Fruit fly (Drosophila melanogaster) whole organism, prepupa: ENCODE results near the gene Schip1.

Experiments used
- Blimp-1 ChIP-seq: fragments of 200-800 bp; sonication (Bioruptor generic); optimal IDR thresholded peaks from 3 replicates; lab custom pipeline; 2017; ENCODE audit warnings: missing biosample characterization, missing genetic modification characterization, mild to moderate bottlenecking, moderate library complexity, missing genetic modification reagents
- CG10631 ChIP-seq: fragments of 200-800 bp; sonication (Bioruptor generic); optimal IDR thresholded peaks from 2 replicates; lab custom pipeline; 2016; ENCODE audit warnings: missing biosample characterization, missing genetic modification characterization
- CG10669 ChIP-seq: fragments of 200-800 bp; sonication (Bioruptor generic); optimal IDR thresholded peaks from 3 replicates; lab custom pipeline; 2018; ENCODE audit warnings: missing biosample characterization, mild to moderate bottlenecking, missing genetic modification characterization, moderate library complexity
- CG11294 ChIP-seq: fragments of 200-800 bp; sonication (Bioruptor generic); IDR thresholded peaks from 2 replicates; pipeline ENCODE4 v1.3.6; 2022; ENCODE audit warnings: missing biosample characterization, missing genetic modification characterization
- CG11902 ChIP-seq: fragments of 200-800 bp; sonication (Bioruptor generic); optimal IDR thresholded peaks from 3 replicates; lab custom pipeline; 2016; ENCODE audit warnings: missing biosample characterization, missing genetic modification characterization
- CG15336 ChIP-seq: fragments of 200-800 bp; sonication (Bioruptor generic); IDR thresholded peaks from 2 replicates; pipeline ENCODE4 v1.3.6; 2022; ENCODE audit warnings: missing biosample characterization, missing genetic modification characterization
- CG1621 ChIP-seq: fragments of 200-800 bp; sonication (Bioruptor generic); optimal IDR thresholded peaks from 3 replicates; lab custom pipeline; 2018; ENCODE audit warnings: missing biosample characterization, mild to moderate bottlenecking, missing genetic modification characterization
- CG3032 ChIP-seq: fragments of 200-800 bp; optimal IDR thresholded peaks from 2 replicates; lab custom pipeline; 2019; ENCODE audit warnings: missing biosample characterization, mild to moderate bottlenecking, missing genetic modification characterization, moderate library complexity
- CG31627 ChIP-seq: fragments of 200-800 bp; sonication (Bioruptor generic); optimal IDR thresholded peaks from 3 replicates; lab custom pipeline; 2016; ENCODE audit warnings: missing biosample characterization, missing genetic modification characterization
- CG34406 ChIP-seq: fragments of 200-800 bp; sonication (Bioruptor generic); optimal IDR thresholded peaks from 3 replicates; lab custom pipeline; 2016; ENCODE audit warnings: missing biosample characterization, missing genetic modification characterization
- CG3919 ChIP-seq: fragments of 200-800 bp; sonication (Bioruptor generic); optimal IDR thresholded peaks from 3 replicates; lab custom pipeline; 2016; ENCODE audit warnings: missing biosample characterization, missing genetic modification characterization
- CG4318 ChIP-seq: fragments of 200-800 bp; sonication (Bioruptor generic); optimal IDR thresholded peaks from 3 replicates; lab custom pipeline; 2017; ENCODE audit warnings: missing biosample characterization, mild to moderate bottlenecking, missing genetic modification characterization
- CG6808 ChIP-seq: fragments of 200-800 bp; sonication (Bioruptor generic); optimal IDR thresholded peaks from 3 replicates; lab custom pipeline; 2017; ENCODE audit warnings: missing biosample characterization, missing genetic modification characterization, mild to moderate bottlenecking, moderate library complexity, missing genetic modification reagents
- CG8632 ChIP-seq: fragments of 200-800 bp; sonication (Bioruptor generic); optimal IDR thresholded peaks from 3 replicates; lab custom pipeline; 2016; ENCODE audit warnings: missing biosample characterization, missing genetic modification characterization
- Eip75B ChIP-seq: fragments of 200-800 bp; sonication (Bioruptor generic); optimal IDR thresholded peaks from 3 replicates; lab custom pipeline; 2016; ENCODE audit warnings: missing biosample characterization, missing genetic modification characterization
- Eip78C ChIP-seq: fragments of 200-800 bp; sonication (Bioruptor generic); peaks from one replicate; lab custom pipeline; 2016; ENCODE audit warnings: missing biosample characterization, missing genetic modification characterization
- Eip93F ChIP-seq: fragments of 200-800 bp; sonication (Bioruptor generic); optimal IDR thresholded peaks from 2 replicates; lab custom pipeline; 2016; ENCODE audit warnings: missing biosample characterization, mild to moderate bottlenecking, missing genetic modification characterization
- Ets96B ChIP-seq: fragments of 200-800 bp; optimal IDR thresholded peaks from 2 replicates; lab custom pipeline; 2019; ENCODE audit warnings: missing biosample characterization, mild to moderate bottlenecking, missing genetic modification characterization, moderate library complexity
- Gug ChIP-seq: fragments of 200-800 bp; sonication (Bioruptor generic); IDR thresholded peaks from 2 replicates; pipeline ENCODE4 v1.3.6; 2022; ENCODE audit warnings: missing biosample characterization, missing genetic modification characterization
- Hr39 ChIP-seq: fragments of 200-800 bp; sonication (Bioruptor generic); optimal IDR thresholded peaks from 2 replicates; lab custom pipeline; 2016; ENCODE audit warnings: missing biosample characterization, missing genetic modification characterization
- Lpt ChIP-seq: fragments of 200-800 bp; sonication (Bioruptor generic); optimal IDR thresholded peaks from 3 replicates; lab custom pipeline; 2016; ENCODE audit warnings: missing biosample characterization, missing genetic modification characterization
- Met ChIP-seq: fragments of 200-800 bp; sonication (Bioruptor generic); optimal IDR thresholded peaks from 3 replicates; lab custom pipeline; 2016; ENCODE audit warnings: missing biosample characterization, missing genetic modification characterization
- OdsH ChIP-seq: fragments of 200-800 bp; sonication (Bioruptor generic); optimal IDR thresholded peaks from 3 replicates; lab custom pipeline; 2016; ENCODE audit warnings: missing biosample characterization, missing genetic modification characterization
- Sox102F ChIP-seq: fragments of 200-800 bp; sonication (Bioruptor generic); optimal IDR thresholded peaks from 2 replicates; lab custom pipeline; 2016; ENCODE audit warnings: missing biosample characterization, mild to moderate bottlenecking, missing genetic modification characterization
- Sox14 ChIP-seq: fragments of 200-800 bp; sonication (Bioruptor generic); optimal IDR thresholded peaks from 3 replicates; lab custom pipeline; 2016; ENCODE audit warnings: missing biosample characterization, missing genetic modification characterization
- Sox15 ChIP-seq: fragments of 200-800 bp; sonication (Bioruptor generic); optimal IDR thresholded peaks from 3 replicates; lab custom pipeline; 2016; ENCODE audit warnings: missing biosample characterization, missing genetic modification characterization
- acj6 ChIP-seq: fragments of 200-800 bp; sonication (Bioruptor generic); optimal IDR thresholded peaks from 3 replicates; lab custom pipeline; 2016; ENCODE audit warnings: missing biosample characterization, missing genetic modification characterization
- cyc ChIP-seq: fragments of 200-800 bp; sonication (Bioruptor generic); optimal IDR thresholded peaks from 3 replicates; lab custom pipeline; 2016; ENCODE audit warnings: missing biosample characterization, missing genetic modification characterization
- dac ChIP-seq: fragments of 200-800 bp; sonication (Bioruptor generic); optimal IDR thresholded peaks from 2 replicates; lab custom pipeline; 2017; ENCODE audit warnings: missing biosample characterization, mild to moderate bottlenecking, missing genetic modification characterization
- dsx ChIP-seq: fragments of 200-800 bp; optimal IDR thresholded peaks from 3 replicates; lab custom pipeline; 2019; ENCODE audit warnings: missing biosample characterization, mild to moderate bottlenecking, missing genetic modification characterization, moderate library complexity; ENCODE audit not compliant: poor library complexity, severe bottlenecking
- eg ChIP-seq: fragments of 200-800 bp; sonication (Bioruptor generic); IDR thresholded peaks from 3 replicates; pipeline ENCODE4 v1.3.6; 2022; ENCODE audit warnings: missing biosample characterization, missing genetic modification characterization
- esn ChIP-seq: fragments of 200-800 bp; sonication (Bioruptor generic); optimal IDR thresholded peaks from 2 replicates; lab custom pipeline; 2016; ENCODE audit warnings: missing biosample characterization, mild to moderate bottlenecking, missing genetic modification characterization, moderate library complexity
- fd85E ChIP-seq: fragments of 200-800 bp; sonication (Bioruptor generic); optimal IDR thresholded peaks from 3 replicates; lab custom pipeline; 2016; ENCODE audit warnings: missing biosample characterization, missing genetic modification characterization
- lz ChIP-seq: fragments of 200-800 bp; sonication (Bioruptor generic); optimal IDR thresholded peaks from 3 replicates; lab custom pipeline; 2016; ENCODE audit warnings: missing biosample characterization, missing genetic modification characterization
- salr ChIP-seq, 2 experiments: fragments of 200-800 bp; sonication (Bioruptor generic); optimal IDR thresholded peaks; 3 replicates each; lab custom pipeline; 2016 to 2018; ENCODE audit warnings: missing biosample characterization in 2 of 2, missing genetic modification characterization in 2 of 2, mild to moderate bottlenecking in 1 of 2
- ss ChIP-seq, 2 experiments: fragments of 200-800 bp; sonication (Bioruptor generic); optimal IDR thresholded peaks; 2 replicates in 1 of 2; 3 replicates in 1 of 2; lab custom pipeline; 2017 to 2018; ENCODE audit warnings: mild to moderate bottlenecking in 2 of 2, missing biosample characterization in 2 of 2, missing genetic modification characterization in 2 of 2, moderate library complexity in 1 of 2
- topi ChIP-seq: fragments of 200-800 bp; sonication (Bioruptor generic); optimal IDR thresholded peaks from 3 replicates; lab custom pipeline; 2016; ENCODE audit warnings: missing biosample characterization, missing genetic modification characterization

The Schip1 gene

DNA sequence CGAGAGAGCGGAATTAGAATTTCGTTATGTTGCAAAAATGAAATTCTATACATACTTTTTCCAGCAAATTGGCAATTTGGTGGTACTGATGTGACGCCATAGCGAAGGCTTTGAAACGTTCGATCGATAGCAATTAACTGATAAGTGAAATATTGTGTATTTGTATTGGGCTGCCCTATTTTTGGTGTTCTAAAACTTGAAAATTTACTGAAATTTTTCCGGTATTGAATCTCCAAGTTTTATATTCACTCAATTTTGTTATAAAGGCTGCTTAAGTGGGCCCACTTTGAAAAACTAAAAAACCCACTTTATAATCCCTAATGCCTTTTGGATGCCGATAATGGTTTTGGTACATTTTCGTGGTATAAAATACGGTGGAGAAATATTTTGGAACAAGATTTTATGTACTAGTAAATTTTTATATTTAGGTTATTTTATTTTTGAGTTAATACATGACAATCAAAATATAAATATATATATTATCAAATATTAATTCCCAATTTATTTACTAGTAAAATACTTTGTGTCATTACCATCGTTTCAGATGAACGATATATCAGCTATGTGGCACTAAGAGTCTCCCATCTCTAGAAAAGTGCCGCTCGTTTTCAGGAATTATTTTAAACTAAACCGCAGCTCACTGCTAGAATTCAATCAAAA, 31.6 kb upstream of the Schip1 start, which contains the start of the genes Cand1 and pim:
Cand1 (minus strand) TSS at position 300 of the 660 bp plus-strand sequence.
pim (plus strand) TSS at position 582 of the 660 bp plus-strand sequence.
- TF ChIP-seq CG3032 (peak; percentile 16), eg (GFP tag; lab: Robert Waterston, UW) (no peak)

DNA sequence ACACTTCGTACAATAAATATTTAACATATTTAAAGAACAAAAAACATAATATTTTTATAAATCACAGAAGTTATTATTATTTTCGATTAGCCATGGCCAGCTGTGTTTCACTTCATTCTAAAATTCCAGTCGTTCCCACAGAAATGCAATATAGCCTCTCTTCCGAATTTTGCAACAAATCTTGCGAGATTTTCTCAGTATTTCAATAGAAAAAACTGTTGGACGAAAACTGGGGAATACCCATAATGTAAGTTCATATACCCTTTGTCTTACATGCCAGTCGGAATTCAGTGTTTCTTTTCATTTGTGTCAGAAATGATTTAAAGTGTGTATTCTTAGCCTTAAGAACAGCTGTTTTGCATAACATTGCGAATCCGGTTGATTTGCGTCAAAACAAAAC, 25.6 kb upstream of the Schip1 start, which contains the start of the genes CtsL4 and ClpP:
CtsL4 (minus strand) TSS at position 90 of the 400 bp plus-strand sequence.
ClpP (plus strand) TSS at position 288 of the 400 bp plus-strand sequence.
- no peak for TF ChIP-seq CG6808 (GFP tag; lab: Kevin White, UChicago)
- TF ChIP-seq Sox102F (GFP tag; lab: Kevin White, UChicago), result no peak
- no peak for TF ChIP-seq Gug
- peak; percentile 88 for TF ChIP-seq Sox14 (GFP tag; lab: Kevin White, UChicago)
- TF ChIP-seq CG34406 (GFP tag; lab: Kevin White, UChicago), result peak; percentile 40
- TF ChIP-seq Lpt (GFP tag; lab: Kevin White, UChicago), result no peak
- no peak for TF ChIP-seq Hr39 (GFP tag; lab: Kevin White, UChicago)
- TF ChIP-seq CG15336 (GFP tag; lab: Robert Waterston, UW), result no peak
- peak; percentile 32 for TF ChIP-seq Ets96B
- peak; percentile 59 for TF ChIP-seq OdsH
- no peak for TF ChIP-seq fd85E (GFP tag; lab: Kevin White, UChicago)
- TF ChIP-seq CG8632 (GFP tag; lab: Kevin White, UChicago), result peak; percentile 37
- TF ChIP-seq Sox15 (GFP tag; lab: Kevin White, UChicago), result no peak
- peak; percentile 50 for TF ChIP-seq CG31627
- peak; percentile 45 for TF ChIP-seq lz (GFP tag; lab: Kevin White, UChicago)
- TF ChIP-seq Met, result no peak
- TF ChIP-seq CG10669 (GFP tag; lab: Kevin White, UChicago), result no peak
- TF ChIP-seq CG11294 (GFP tag; lab: Robert Waterston, UW), result no peak
- TF ChIP-seq CG1621 (tag; lab: Kevin White, UChicago), result peak; percentile 61
- TF ChIP-seq cyc (GFP tag; lab: Kevin White, UChicago), result peak; percentile 29
- peak; percentile 45 for TF ChIP-seq CG3032
- TF ChIP-seq CG11902 (GFP tag; lab: Kevin White, UChicago), result no peak
- no peak for TF ChIP-seq Eip75B (GFP tag; lab: Kevin White, UChicago)
- TF ChIP-seq dac (GFP tag; lab: Kevin White, UChicago), result peak; percentile 10
- TF ChIP-seq dsx, result no peak
- no peak for TF ChIP-seq CG3919 (GFP tag; lab: Kevin White, UChicago)
- TF ChIP-seq acj6 (GFP tag; lab: Kevin White, UChicago), result peak; percentile 36
- TF ChIP-seq topi (GFP tag; lab: Kevin White, UChicago), result no peak
- TF ChIP-seq esn (GFP tag; lab: Kevin White, UChicago), result peak; percentile 55
- TF ChIP-seq Eip78C (GFP tag; lab: Kevin White, UChicago), result no peak
- TF ChIP-seq CG10631 (GFP tag; lab: Kevin White, UChicago), result no peak
- TF ChIP-seq Blimp-1, result no peak

DNA sequence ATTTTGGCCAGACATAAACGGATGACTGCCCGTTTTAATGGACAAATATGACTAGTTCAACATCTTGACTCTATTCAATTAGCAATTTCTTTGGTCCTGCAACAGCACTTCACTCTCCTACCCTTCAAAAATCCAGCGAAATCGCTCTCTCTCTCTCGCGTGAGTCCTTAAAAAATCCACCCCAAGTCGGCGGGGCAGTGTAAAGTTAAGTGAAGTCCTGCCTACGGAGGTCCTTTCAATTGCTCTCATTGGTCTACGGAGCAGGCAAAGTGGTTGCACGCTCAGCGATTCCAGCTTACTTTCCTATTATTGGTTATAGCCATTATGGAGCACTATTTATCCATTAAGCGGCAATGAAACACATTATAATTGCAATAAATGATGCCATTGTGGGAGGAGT, 23.0 kb upstream of the Schip1 start, which contains the start of gene CG34367:
CG34367 (minus strand) TSS at position 35 of the 400 bp plus-strand sequence.
- TF ChIP-seq Eip93F (no peak), CG10631 (GFP tag; lab: Kevin White, UChicago) (no peak), OdsH (no peak), salr (GFP tag; optimal IDR thresholded peaks at IDR 0.05; lab: Kevin White, UChicago) (no peak), Met (no peak), CG3032 (no peak), CG6808 (GFP tag; lab: Kevin White, UChicago) (no peak), Ets96B (no peak), CG4318 (GFP tag; lab: Kevin White, UChicago) (no peak), ss (GFP tag; optimal IDR thresholded peaks at IDR 0.05; lab: Kevin White, UChicago) (no peak), lz (GFP tag; lab: Kevin White, UChicago) (no peak), CG8632 (GFP tag; lab: Kevin White, UChicago) (no peak), Eip75B (GFP tag; lab: Kevin White, UChicago) (no peak), CG11294 (GFP tag; lab: Robert Waterston, UW) (no peak)
